Worm (Caenorhabditis elegans): Measurements from ENCODE around the gene yju-2.
A peak's percentile ranks its signal among the peaks of the same experiment; 100 is the strongest.

Gene yju-2

ce11 chrIII:7234148-7234547 is 50.0 kb downstream of the yju-2 start, which contains the start of gene ndus-8 (continued):
- TF ChIP-seq efl-1 (GFP tag; optimal IDR thresholded peaks at IDR 0.05) (no peak), lsl-1 (GFP tag; optimal IDR thresholded peaks at IDR 0.05) (peak; percentile 20), lin-54 (GFP tag; optimal IDR thresholded peaks at IDR 0.05) (peak; percentile 59), repo-1 (tag; optimal IDR thresholded peaks at IDR 0.05) (no peak), ztf-18 (tag; optimal IDR thresholded peaks at IDR 0.05) (peak; percentile 93), hmg-20 (GFP tag; IDR thresholded peaks at IDR 0.05) (no peak), pha-4 (tag; optimal IDR thresholded peaks at IDR 0.05) (peak; percentile 45)

- peak; percentile 69; the same call in 1 of the 2 replicates for TF ChIP-seq egrh-3 (GFP tag; IDR thresholded peaks at IDR 0.05)
These were observed 51.5 kb downstream of the yju-2 start for ce11 chrIII:7235660-7236059.
